Worm (Caenorhabditis elegans): Measurements from ENCODE around the gene F42C5.9.

- TF ChIP-seq T22C8.4 (GFP tag; IDR thresholded peaks at IDR 0.05) (no peak), ztf-23 (GFP tag; IDR thresholded peaks at IDR 0.05) (no peak), tab-1 (GFP tag; IDR thresholded peaks at IDR 0.05) (no peak), flt-1 (GFP tag; IDR thresholded peaks at IDR 0.05) (no peak), ztf-29 (GFP tag; IDR thresholded peaks at IDR 0.05) (no peak), med-1 (GFP tag; optimal IDR thresholded peaks at IDR 0.05; ENCODE audit: insufficient read depth) (no peak), klf-2 (GFP tag; conservative IDR thresholded peaks at IDR 0.05) (no peak), ref-1 (GFP tag; conservative IDR thresholded peaks at IDR 0.05) (no peak), cog-1 (tag; optimal IDR thresholded peaks at IDR 0.05) (no peak)
Observed at ce11 chrIV:7301481-7301880, 15.4 kb downstream of the F42C5.9 start.

All from whole organism, midembryonic.